Worm (Caenorhabditis elegans) whole organism, young adult: ENCODE measurements around the gene fbxa-107.

Source experiments
- Y67H2A.10 ChIP-seq: fragments of 200-800 bp; sonication (Bioruptor generic); conservative IDR thresholded peaks from 2 replicates; pipeline ENCODE4 v1.3.6; 2022; ENCODE audit warnings: missing genetic modification reagents, missing genetic modification characterization, missing compliant biosample characterization
- ama-1 ChIP-seq, 3 experiments: fragments of 150-350 bp in 1 of 3; sonication (generic microtip) in 2 of 3; optimal IDR thresholded peaks; 2 replicates each; lab custom pipeline; 2014 to 2018; ENCODE audit warnings: missing biosample characterization in 2 of 3, missing genetic modification characterization in 2 of 3, missing genetic modification reagents in 2 of 3
- aptf-2 ChIP-seq: fragments of 200-800 bp; sonication (Bioruptor generic); conservative IDR thresholded peaks from 2 replicates; pipeline ENCODE4 v1.3.6; 2022; ENCODE audit warnings: missing genetic modification reagents, missing genetic modification characterization, missing compliant biosample characterization
- efl-1 ChIP-seq: fragments of 150-350 bp; optimal IDR thresholded peaks from 2 replicates; lab custom pipeline; 2014; ENCODE audit warnings: missing biosample characterization, missing genetic modification reagents, missing genetic modification characterization
- madf-3 ChIP-seq: fragments of 200-800 bp; sonication (Bioruptor generic); IDR thresholded peaks from 2 replicates; pipeline ENCODE4 v1.3.6; 2022; ENCODE audit warnings: missing genetic modification reagents, missing genetic modification characterization, missing compliant biosample characterization
- pha-4 ChIP-seq: fragments of 150-350 bp; sonication (generic microtip); optimal IDR thresholded peaks from 2 replicates; lab custom pipeline; 2014; ENCODE audit warnings: missing biosample characterization, missing genetic modification reagents, missing genetic modification characterization
- unc-62 ChIP-seq: fragments of 150-350 bp; optimal IDR thresholded peaks from 2 replicates; lab custom pipeline; 2014; ENCODE audit warnings: missing biosample characterization, missing genetic modification reagents, missing genetic modification characterization
- ztf-18 ChIP-seq: sonication (generic microtip); optimal IDR thresholded peaks from 2 replicates; lab custom pipeline; 2016; ENCODE audit warnings: missing genotype, mild to moderate bottlenecking, missing genetic modification characterization, missing compliant biosample characterization

ce11 chrV:18161228-18161627 is 37.5 kb downstream of the fbxa-107 start, which contains the start of gene C14A6.13:
- TF ChIP-seq Y67H2A.10 (GFP tag; lab: Robert Waterston, UW) (no peak), ama-1 (optimal IDR thresholded peaks at IDR 0.05; lab: Kevin White, UChicago) (no peak), ama-1 (GFP tag; optimal IDR thresholded peaks at IDR 0.05; lab: Kevin White, UChicago) (no peak), pha-4 (tag; lab: Kevin White, UChicago) (no peak), madf-3 (GFP tag; lab: Robert Waterston, UW) (no peak), aptf-2 (no peak), unc-62 (no peak), efl-1 (GFP tag; lab: Kevin White, UChicago) (no peak), ztf-18 (no peak)
